Fruit fly (Drosophila melanogaster): ENCODE measurements around the gene CG18476.

The CG18476 gene

DNA sequence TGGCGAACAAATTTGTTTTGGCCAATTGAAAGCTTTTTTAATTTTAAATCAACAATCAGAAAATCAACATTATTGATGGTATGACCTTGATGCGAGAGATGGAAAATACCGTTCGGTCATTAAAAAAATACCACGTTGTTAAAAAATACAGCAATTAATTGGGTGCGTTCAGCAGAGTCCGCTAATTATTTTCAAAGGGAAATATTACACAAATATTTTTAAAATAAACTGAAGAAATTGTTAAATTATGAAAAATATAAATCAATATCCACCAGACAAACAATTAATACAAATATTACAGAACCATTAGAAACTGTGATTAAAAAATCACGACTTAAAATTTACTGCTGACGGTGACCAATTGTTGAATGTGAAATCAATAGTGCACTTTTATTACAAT lies at the start of gene CG18476:
Gene CG18476 (minus strand): TSS at position 101 of the 400 bp plus-strand sequence.
- peak; percentile 95 for TF ChIP-seq CG33017 (tag; optimal IDR thresholded peaks at IDR 0.05)
- no peak for TF ChIP-seq toe (GFP tag; optimal IDR thresholded peaks at IDR 0.05)
- peak; percentile 85 for TF ChIP-seq tj (GFP tag; optimal IDR thresholded peaks at IDR 0.05)
- TF ChIP-seq cic (GFP tag; optimal IDR thresholded peaks at IDR 0.05): peak; percentile 7
- peak; percentile 86 for TF ChIP-seq CG1620 (GFP tag; optimal IDR thresholded peaks at IDR 0.05)
- no peak for TF ChIP-seq CG5204 (GFP tag; optimal IDR thresholded peaks at IDR 0.05)
- peak; percentile 75 for TF ChIP-seq Clk (GFP tag; optimal IDR thresholded peaks at IDR 0.05)
- TF ChIP-seq pad (GFP tag; optimal IDR thresholded peaks at IDR 0.05): peak; percentile 81
- peak; percentile 69 for TF ChIP-seq Crg-1 (GFP tag; optimal IDR thresholded peaks at IDR 0.05)
- TF ChIP-seq Hr96 (GFP tag; optimal IDR thresholded peaks at IDR 0.05): peak; percentile 58
- TF ChIP-seq cnc (optimal IDR thresholded peaks at IDR 0.05): no peak
- peak; percentile 70 for TF ChIP-seq Mnt (GFP tag; optimal IDR thresholded peaks at IDR 0.05)
- no peak for TF ChIP-seq kay (GFP tag; ENCODE audit: borderline replicate concordance)
- peak; percentile 97 for TF ChIP-seq bab1 (GFP tag; optimal IDR thresholded peaks at IDR 0.05)
- TF ChIP-seq CG11617 (GFP tag; optimal IDR thresholded peaks at IDR 0.05): peak; percentile 88
- TF ChIP-seq CG7101 (tag; optimal IDR thresholded peaks at IDR 0.05): peak; percentile 96
- peak; percentile 88 for TF ChIP-seq CG7045 (GFP tag; optimal IDR thresholded peaks at IDR 0.05)
- TF ChIP-seq ovo (GFP tag; optimal IDR thresholded peaks at IDR 0.05): peak; percentile 34
- TF ChIP-seq CG14711 (tag; optimal IDR thresholded peaks at IDR 0.05): peak; percentile 95
- TF ChIP-seq CG12768 (GFP tag; optimal IDR thresholded peaks at IDR 0.05): peak; percentile 92

DNA sequence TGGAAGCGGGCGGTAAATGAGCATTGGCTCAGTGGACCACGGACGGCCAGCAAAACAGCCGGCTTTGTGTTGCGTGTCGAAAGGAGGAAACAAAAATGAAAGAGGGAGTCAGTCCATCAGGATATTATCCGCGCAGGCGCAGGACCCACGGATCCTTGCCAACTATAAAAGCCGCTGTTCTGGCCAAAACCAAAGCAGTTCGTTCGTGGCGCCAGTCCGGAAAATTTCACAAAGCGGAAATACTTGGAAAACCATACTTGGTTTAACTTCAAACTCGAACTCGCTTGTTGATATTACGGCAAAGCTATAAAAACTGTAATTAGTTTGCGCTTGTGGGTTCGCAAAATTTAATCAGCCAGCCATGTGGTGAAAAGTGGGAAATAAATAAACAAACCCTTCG lies 43.7 kb upstream of the CG18476 start, which contains the start of gene CG12594:
Gene CG12594 (plus strand): TSS at position 142 of the 400 bp plus-strand sequence.
- TF ChIP-seq Clk (GFP tag; optimal IDR thresholded peaks at IDR 0.05) (no peak), pad (GFP tag; optimal IDR thresholded peaks at IDR 0.05) (no peak), bab1 (GFP tag; optimal IDR thresholded peaks at IDR 0.05) (no peak), Mnt (GFP tag; optimal IDR thresholded peaks at IDR 0.05) (no peak), CG7101 (tag; optimal IDR thresholded peaks at IDR 0.05) (no peak), CG33017 (tag; optimal IDR thresholded peaks at IDR 0.05) (no peak), ovo (GFP tag; optimal IDR thresholded peaks at IDR 0.05) (no peak), CG11617 (GFP tag; optimal IDR thresholded peaks at IDR 0.05) (no peak), toe (GFP tag; optimal IDR thresholded peaks at IDR 0.05) (no peak), kay (GFP tag; ENCODE audit: borderline replicate concordance) (no peak), cnc (optimal IDR thresholded peaks at IDR 0.05) (no peak), cic (GFP tag; optimal IDR thresholded peaks at IDR 0.05) (no peak), Hr96 (GFP tag; optimal IDR thresholded peaks at IDR 0.05) (no peak), CG5204 (GFP tag; optimal IDR thresholded peaks at IDR 0.05) (no peak), Crg-1 (GFP tag; optimal IDR thresholded peaks at IDR 0.05) (no peak), CG12768 (GFP tag; optimal IDR thresholded peaks at IDR 0.05) (no peak)

DNA sequence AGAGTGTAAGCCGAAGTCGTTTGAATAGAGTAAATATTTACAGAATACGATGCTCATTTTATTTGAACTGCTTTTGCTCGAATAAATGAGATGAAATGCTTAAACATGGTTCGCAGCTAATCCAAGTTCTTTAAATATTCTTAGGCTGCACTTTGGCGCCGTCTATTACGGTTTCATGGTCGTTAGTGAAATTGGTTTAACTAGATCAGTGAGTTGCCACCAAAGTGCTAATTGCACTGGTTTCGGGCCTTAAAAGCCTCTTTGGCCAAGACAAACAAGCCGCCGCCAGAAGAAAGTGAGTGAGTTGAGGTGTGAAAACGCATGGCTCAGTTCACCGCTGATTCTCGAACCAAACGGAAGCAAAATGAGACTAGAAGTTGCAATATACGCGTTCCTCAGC lies 33.5 kb upstream of the CG18476 start, which contains the start of gene CG14720:
Gene CG14720 (plus strand): TSS at position 301 of the 400 bp plus-strand sequence.
- no peak for TF ChIP-seq tj (GFP tag; optimal IDR thresholded peaks at IDR 0.05)
- no peak for TF ChIP-seq pad (GFP tag; optimal IDR thresholded peaks at IDR 0.05)
- TF ChIP-seq Clk (GFP tag; optimal IDR thresholded peaks at IDR 0.05): no peak
- TF ChIP-seq CG14711 (tag; optimal IDR thresholded peaks at IDR 0.05): no peak
- no peak for TF ChIP-seq cic (GFP tag; optimal IDR thresholded peaks at IDR 0.05)
- no peak for TF ChIP-seq Hr96 (GFP tag; optimal IDR thresholded peaks at IDR 0.05)
- TF ChIP-seq CG5204 (GFP tag; optimal IDR thresholded peaks at IDR 0.05): no peak
- no peak for TF ChIP-seq ovo (GFP tag; optimal IDR thresholded peaks at IDR 0.05)
- TF ChIP-seq CG7101 (tag; optimal IDR thresholded peaks at IDR 0.05): no peak
- no peak for TF ChIP-seq kay (GFP tag; ENCODE audit: borderline replicate concordance)
- TF ChIP-seq CG11617 (GFP tag; optimal IDR thresholded peaks at IDR 0.05): no peak
- no peak for TF ChIP-seq CG1620 (GFP tag; optimal IDR thresholded peaks at IDR 0.05)
- TF ChIP-seq cnc (optimal IDR thresholded peaks at IDR 0.05): no peak
- TF ChIP-seq CG33017 (tag; optimal IDR thresholded peaks at IDR 0.05): no peak
- TF ChIP-seq Crg-1 (GFP tag; optimal IDR thresholded peaks at IDR 0.05): no peak
- TF ChIP-seq Mnt (GFP tag; optimal IDR thresholded peaks at IDR 0.05): no peak
- TF ChIP-seq CG12768 (GFP tag; optimal IDR thresholded peaks at IDR 0.05): no peak
- no peak for TF ChIP-seq bab1 (GFP tag; optimal IDR thresholded peaks at IDR 0.05)
- TF ChIP-seq CG7045 (GFP tag; optimal IDR thresholded peaks at IDR 0.05): no peak

DNA sequence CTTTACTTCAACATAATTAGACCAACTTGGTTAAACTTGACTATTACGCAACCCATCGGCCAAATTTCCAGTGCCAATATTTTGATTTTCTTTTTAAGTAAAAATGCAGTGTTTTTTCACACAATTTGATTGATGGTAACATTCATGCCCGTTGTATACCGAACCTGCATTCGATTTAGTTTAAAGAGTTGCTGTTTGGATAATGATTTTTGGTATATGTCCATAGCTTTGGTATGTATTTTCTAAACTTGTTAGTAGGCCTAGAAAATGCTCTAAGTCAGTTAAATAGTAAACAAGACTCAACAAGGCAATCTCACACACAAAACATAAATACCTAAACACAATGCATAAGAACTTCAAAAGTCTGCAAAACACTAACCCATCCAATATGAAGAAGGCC lies 25.8 kb upstream of the CG18476 start, which contains the start of gene I-t:
Gene I-t (plus strand): TSS at position 301 of the 400 bp plus-strand sequence.
- TF ChIP-seq cic (GFP tag; optimal IDR thresholded peaks at IDR 0.05) (no peak), tj (GFP tag; optimal IDR thresholded peaks at IDR 0.05) (no peak), Mnt (GFP tag; optimal IDR thresholded peaks at IDR 0.05) (no peak), bab1 (GFP tag; optimal IDR thresholded peaks at IDR 0.05) (no peak), ovo (GFP tag; optimal IDR thresholded peaks at IDR 0.05) (no peak), CG5204 (GFP tag; optimal IDR thresholded peaks at IDR 0.05) (no peak), CG14711 (tag; optimal IDR thresholded peaks at IDR 0.05) (no peak), CG12768 (GFP tag; optimal IDR thresholded peaks at IDR 0.05) (no peak), kay (GFP tag; ENCODE audit: borderline replicate concordance) (no peak), CG7101 (tag; optimal IDR thresholded peaks at IDR 0.05) (no peak), CG33017 (tag; optimal IDR thresholded peaks at IDR 0.05) (no peak), Clk (GFP tag; optimal IDR thresholded peaks at IDR 0.05) (no peak), pad (GFP tag; optimal IDR thresholded peaks at IDR 0.05) (no peak), CG7045 (GFP tag; optimal IDR thresholded peaks at IDR 0.05) (no peak)

DNA sequence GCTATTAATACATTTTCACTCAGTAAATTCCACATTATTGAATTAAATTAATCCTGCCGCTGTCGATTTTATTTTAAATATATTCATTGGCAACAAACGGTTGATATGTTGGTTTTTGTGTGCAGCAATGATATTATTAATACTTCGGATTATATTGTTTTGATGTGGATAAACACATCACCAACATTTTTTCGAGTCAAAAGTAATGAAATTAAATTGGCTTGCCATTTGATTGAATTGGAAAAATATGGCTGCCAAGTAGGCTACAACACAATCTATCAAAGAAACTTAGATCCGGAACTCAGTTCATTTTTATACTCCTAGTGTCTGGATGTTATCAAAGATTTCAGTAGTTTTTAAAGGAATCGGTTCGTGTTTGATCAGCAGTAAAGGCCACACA lies 22.4 kb upstream of the CG18476 start, which contains the start of gene CG14718:
Gene CG14718 (plus strand): TSS at position 301 of the 400 bp plus-strand sequence.
- TF ChIP-seq CG7045 (GFP tag; optimal IDR thresholded peaks at IDR 0.05) (no peak), cnc (optimal IDR thresholded peaks at IDR 0.05) (no peak), pad (GFP tag; optimal IDR thresholded peaks at IDR 0.05) (no peak), CG33017 (tag; optimal IDR thresholded peaks at IDR 0.05) (no peak), CG11617 (GFP tag; optimal IDR thresholded peaks at IDR 0.05) (no peak), Clk (GFP tag; optimal IDR thresholded peaks at IDR 0.05) (no peak), CG5204 (GFP tag; optimal IDR thresholded peaks at IDR 0.05) (no peak), CG7101 (tag; optimal IDR thresholded peaks at IDR 0.05) (no peak), Hr96 (GFP tag; optimal IDR thresholded peaks at IDR 0.05) (no peak), ovo (GFP tag; optimal IDR thresholded peaks at IDR 0.05) (no peak), Mnt (GFP tag; optimal IDR thresholded peaks at IDR 0.05) (no peak), toe (GFP tag; optimal IDR thresholded peaks at IDR 0.05) (no peak)

All from whole organism, adult.